Fruit fly (Drosophila melanogaster) whole organism, embryonic: ENCODE measurements around the gene Ir67b.

Experiments used
- Atf3 ChIP-seq: fragments of 200-800 bp; sonication (Bioruptor generic); optimal IDR thresholded peaks from 3 replicates; lab custom pipeline; 2016; ENCODE audit warnings: missing biosample characterization, missing genetic modification characterization
- Blimp-1 ChIP-seq: fragments of 200-800 bp; sonication (Bioruptor generic); optimal IDR thresholded peaks from 3 replicates; lab custom pipeline; 2018; ENCODE audit warnings: missing biosample characterization, missing genetic modification characterization, mild to moderate bottlenecking, moderate library complexity, missing genetic modification reagents
- CG1024 ChIP-seq: fragments of 200-800 bp; sonication (Bioruptor generic); IDR thresholded peaks from 2 replicates; pipeline ENCODE4 v1.3.6; 2022; ENCODE audit warnings: missing biosample characterization, missing genetic modification characterization
- CG10321 ChIP-seq: fragments of 200-800 bp; sonication (Bioruptor generic); IDR thresholded peaks from 2 replicates; pipeline ENCODE4 v1.3.6; 2022; ENCODE audit warnings: missing biosample characterization, missing genetic modification characterization
- CG10654 ChIP-seq: fragments of 200-800 bp; sonication (Bioruptor generic); optimal IDR thresholded peaks from 2 replicates; lab custom pipeline; 2016; ENCODE audit warnings: missing biosample characterization, missing genetic modification characterization
- CG11093 ChIP-seq: fragments of 200-800 bp; sonication (Bioruptor generic); IDR thresholded peaks from 3 replicates; pipeline ENCODE4 v1.3.6; 2022; ENCODE audit warnings: missing biosample characterization, missing genetic modification characterization
- CG11696 ChIP-seq: fragments of 200-800 bp; sonication (Bioruptor generic); IDR thresholded peaks from 2 replicates; pipeline ENCODE4 v1.3.6; 2022; ENCODE audit warnings: missing biosample characterization, missing genetic modification characterization
- CG11723 ChIP-seq: fragments of 200-800 bp; sonication (Bioruptor generic); optimal IDR thresholded peaks from 2 replicates; lab custom pipeline; 2017; ENCODE audit warnings: missing biosample characterization, mild to moderate bottlenecking, missing genetic modification characterization
- CG12659 ChIP-seq: fragments of 200-800 bp; sonication (Bioruptor generic); optimal IDR thresholded peaks from 3 replicates; lab custom pipeline; 2017; ENCODE audit warnings: mild to moderate bottlenecking, missing biosample characterization, missing genetic modification reagents, missing genetic modification characterization
- CG13287 ChIP-seq: fragments of 200-800 bp; sonication (Bioruptor generic); IDR thresholded peaks from 2 replicates; pipeline ENCODE4 v1.3.6; 2022; ENCODE audit warnings: missing biosample characterization, missing genetic modification characterization; ENCODE audit not compliant: partially characterized antibody
- CG17328 ChIP-seq: fragments of 200-800 bp; sonication (Bioruptor generic); IDR thresholded peaks from 2 replicates; pipeline ENCODE4 v1.3.6; 2022; ENCODE audit warnings: missing biosample characterization, missing genetic modification characterization
- CG17568 ChIP-seq: fragments of 200-800 bp; sonication (Bioruptor generic); optimal IDR thresholded peaks from 2 replicates; lab custom pipeline; 2018; ENCODE audit warnings: missing biosample characterization, mild to moderate bottlenecking, missing genetic modification characterization, moderate library complexity
- CG17912 ChIP-seq: fragments of 200-800 bp; sonication (Bioruptor generic); optimal IDR thresholded peaks from 2 replicates; lab custom pipeline; 2018; ENCODE audit warnings: missing biosample characterization, mild to moderate bottlenecking, missing genetic modification characterization
- CG1792 ChIP-seq: fragments of 200-800 bp; sonication (Bioruptor generic); optimal IDR thresholded peaks from 2 replicates; lab custom pipeline; 2016; ENCODE audit warnings: missing biosample characterization, missing genetic modification characterization
- CG2129 ChIP-seq: fragments of 200-800 bp; sonication (Bioruptor generic); IDR thresholded peaks from 2 replicates; pipeline ENCODE4 v1.3.6; 2022; ENCODE audit warnings: missing biosample characterization, missing genetic modification characterization; ENCODE audit not compliant: partially characterized antibody
- CG2199 ChIP-seq: fragments of 200-800 bp; sonication (Bioruptor generic); IDR thresholded peaks from 3 replicates; pipeline ENCODE4 v1.3.6; 2022; ENCODE audit warnings: missing biosample characterization, missing genetic modification characterization
- CG31441 ChIP-seq: fragments of 200-800 bp; sonication (Bioruptor generic); IDR thresholded peaks from 2 replicates; pipeline ENCODE4 v1.3.6; 2022; ENCODE audit warnings: missing biosample characterization, missing genetic modification characterization
- CG3163 ChIP-seq: fragments of 200-800 bp; sonication (Bioruptor generic); optimal IDR thresholded peaks from 3 replicates; lab custom pipeline; 2016; ENCODE audit warnings: missing biosample characterization, missing genetic modification characterization
- CG34224 ChIP-seq: fragments of 200-800 bp; sonication (Bioruptor generic); IDR thresholded peaks from 3 replicates; pipeline ENCODE4 v1.3.6; 2022; ENCODE audit warnings: missing biosample characterization, missing genetic modification characterization; ENCODE audit not compliant: partially characterized antibody
- CG5953 ChIP-seq: fragments of 200-800 bp; sonication (Bioruptor generic); IDR thresholded peaks from 2 replicates; pipeline ENCODE4 v1.3.6; 2022; ENCODE audit warnings: missing biosample characterization, missing genetic modification characterization
- CG6175 ChIP-seq: fragments of 200-800 bp; sonication (Bioruptor generic); IDR thresholded peaks from 3 replicates; pipeline ENCODE4 v1.3.6; 2022; ENCODE audit warnings: missing biosample characterization, missing genetic modification characterization
- CG6272 ChIP-seq: fragments of 200-800 bp; sonication (Bioruptor generic); IDR thresholded peaks from 2 replicates; pipeline ENCODE4 v1.3.6; 2022; ENCODE audit warnings: missing biosample characterization, missing genetic modification characterization
- CG6791 ChIP-seq: fragments of 200-800 bp; sonication (Bioruptor generic); IDR thresholded peaks from 3 replicates; pipeline ENCODE4 v1.3.6; 2022; ENCODE audit warnings: missing biosample characterization, missing genetic modification characterization; ENCODE audit not compliant: partially characterized antibody
- CG7928 ChIP-seq: fragments of 200-800 bp; sonication (Bioruptor generic); optimal IDR thresholded peaks from 2 replicates; lab custom pipeline; 2017; ENCODE audit warnings: missing biosample characterization, mild to moderate bottlenecking, missing genetic modification characterization
- CG8388 ChIP-seq: fragments of 200-800 bp; sonication (Bioruptor generic); optimal IDR thresholded peaks from 2 replicates; lab custom pipeline; 2019; ENCODE audit warnings: missing biosample characterization, mild to moderate bottlenecking, missing genetic modification characterization, moderate library complexity
- CG9876 ChIP-seq: fragments of 200-800 bp; sonication (Bioruptor generic); optimal IDR thresholded peaks from 2 replicates; lab custom pipeline; 2016; ENCODE audit warnings: missing biosample characterization, missing genetic modification characterization
- CHES-1-like ChIP-seq: fragments of 200-800 bp; sonication (Bioruptor generic); optimal IDR thresholded peaks from 2 replicates; lab custom pipeline; 2016; ENCODE audit warnings: missing biosample characterization, missing genetic modification characterization
- Chrac-16 ChIP-seq: fragments of 200-800 bp; sonication (Bioruptor generic); optimal IDR thresholded peaks from 3 replicates; lab custom pipeline; 2016; ENCODE audit warnings: missing biosample characterization, missing genetic modification characterization
- Dbx ChIP-seq: fragments of 200-800 bp; sonication (Bioruptor generic); IDR thresholded peaks from 3 replicates; pipeline ENCODE4 v1.3.6; 2022; ENCODE audit warnings: missing biosample characterization, missing genetic modification characterization
- Dip3 ChIP-seq: fragments of 200-800 bp; sonication (Bioruptor generic); optimal IDR thresholded peaks from 3 replicates; lab custom pipeline; 2016; ENCODE audit warnings: missing biosample characterization, missing genetic modification characterization
- Gsc ChIP-seq: fragments of 200-800 bp; sonication (Bioruptor generic); IDR thresholded peaks from 2 replicates; pipeline ENCODE4 v1.3.6; 2022; ENCODE audit warnings: missing biosample characterization, missing genetic modification characterization
- Hmx ChIP-seq: fragments of 200-800 bp; sonication (Bioruptor generic); optimal IDR thresholded peaks from 2 replicates; lab custom pipeline; 2016; ENCODE audit warnings: missing biosample characterization, missing genetic modification characterization
- Hr39 ChIP-seq: fragments of >200 bp; optimal IDR thresholded peaks from 2 replicates; lab custom pipeline; 2017
- Myb ChIP-seq: fragments of 200-800 bp; sonication (Bioruptor generic); optimal IDR thresholded peaks from 2 replicates; lab custom pipeline; 2016; ENCODE audit warnings: missing biosample characterization, missing genetic modification characterization
- Ptx1 ChIP-seq: fragments of 200-800 bp; sonication (Bioruptor generic); IDR thresholded peaks from 2 replicates; pipeline ENCODE4 v1.3.6; 2022; ENCODE audit warnings: missing biosample characterization, missing genetic modification characterization
- Vsx1 ChIP-seq: fragments of 200-800 bp; sonication (Bioruptor generic); optimal IDR thresholded peaks from 2 replicates; lab custom pipeline; 2017; ENCODE audit warnings: missing biosample characterization, mild to moderate bottlenecking, missing genetic modification characterization, missing genetic modification reagents
- ab ChIP-seq: fragments of 200-800 bp; sonication (Bioruptor generic); optimal IDR thresholded peaks from 2 replicates; lab custom pipeline; 2016; ENCODE audit warnings: missing biosample characterization, missing genetic modification characterization
- ac ChIP-seq: fragments of 200-800 bp; sonication (Bioruptor generic); optimal IDR thresholded peaks from 3 replicates; lab custom pipeline; 2017; ENCODE audit warnings: missing biosample characterization, mild to moderate bottlenecking, missing genetic modification characterization
- br ChIP-seq: fragments of >200 bp; optimal IDR thresholded peaks from 2 replicates; lab custom pipeline; 2017
- bsh ChIP-seq, 2 experiments: fragments of 200-800 bp; sonication (Bioruptor generic); optimal IDR thresholded peaks; 2 replicates each; lab custom pipeline; 2017 to 2018; ENCODE audit warnings: mild to moderate bottlenecking in 2 of 2, missing biosample characterization in 2 of 2, missing genetic modification characterization in 2 of 2, moderate library complexity in 1 of 2
- disco-r ChIP-seq: fragments of 200-800 bp; sonication (Bioruptor generic); optimal IDR thresholded peaks from 2 replicates; lab custom pipeline; 2016; ENCODE audit warnings: missing biosample characterization, missing genetic modification characterization
- dpn ChIP-seq, 2 experiments: fragments of 200-800 bp; sonication (Bioruptor generic); optimal IDR thresholded peaks; 3 replicates each; lab custom pipeline; 2016; ENCODE audit warnings: missing biosample characterization in 2 of 2, missing genetic modification characterization in 2 of 2
- emc ChIP-seq: fragments of 200-800 bp; sonication (Bioruptor generic); optimal IDR thresholded peaks from 2 replicates; lab custom pipeline; 2016; ENCODE audit warnings: missing biosample characterization, missing genetic modification characterization
- eve ChIP-seq, 2 experiments: fragments of >200 bp; optimal IDR thresholded peaks; 2 replicates each; lab custom pipeline; 2017; ENCODE audit warnings: missing biosample characterization in 2 of 2, missing genetic modification characterization in 2 of 2
- jumu ChIP-seq: fragments of 200-800 bp; sonication (Bioruptor generic); optimal IDR thresholded peaks from 3 replicates; lab custom pipeline; 2016; ENCODE audit warnings: missing biosample characterization, missing genetic modification characterization
- maf-S ChIP-seq: fragments of 200-800 bp; sonication (Bioruptor generic); optimal IDR thresholded peaks from 2 replicates; lab custom pipeline; 2016; ENCODE audit warnings: missing biosample characterization, missing genetic modification characterization
- odd ChIP-seq: fragments of 200-800 bp; sonication (Bioruptor generic); optimal IDR thresholded peaks from 2 replicates; lab custom pipeline; 2017; ENCODE audit warnings: missing biosample characterization, mild to moderate bottlenecking, missing genetic modification characterization
- p53 ChIP-seq: fragments of 200-800 bp; sonication (Bioruptor generic); optimal IDR thresholded peaks from 2 replicates; lab custom pipeline; 2016; ENCODE audit warnings: missing biosample characterization, missing genetic modification characterization
- pita ChIP-seq: fragments of 200-800 bp; sonication (Bioruptor generic); optimal IDR thresholded peaks from 2 replicates; lab custom pipeline; 2017; ENCODE audit warnings: missing biosample characterization, mild to moderate bottlenecking, missing genetic modification characterization
- row ChIP-seq: fragments of 200-800 bp; sonication (Bioruptor generic); IDR thresholded peaks from 3 replicates; pipeline ENCODE4 v1.3.6; 2022; ENCODE audit warnings: missing biosample characterization, missing genetic modification characterization
- sna ChIP-seq: fragments of 200-800 bp; sonication (Bioruptor generic); IDR thresholded peaks from 2 replicates; pipeline ENCODE4 v1.3.6; 2022; ENCODE audit warnings: missing biosample characterization, missing genetic modification characterization; ENCODE audit not compliant: partially characterized antibody
- tll ChIP-seq, 2 experiments: fragments of 200-800 bp in 1 of 2; fragments of >200 bp in 1 of 2; sonication (Bioruptor generic) in 1 of 2; optimal IDR thresholded peaks; 2 replicates each; lab custom pipeline; 2017 to 2019; ENCODE audit warnings: missing biosample characterization in 2 of 2, missing genetic modification characterization in 2 of 2, mild to moderate bottlenecking in 1 of 2, moderate library complexity in 1 of 2
- trem ChIP-seq: fragments of 200-800 bp; optimal IDR thresholded peaks from 3 replicates; lab custom pipeline; 2019; ENCODE audit warnings: missing biosample characterization, mild to moderate bottlenecking, missing genetic modification characterization, moderate library complexity

The Ir67b gene

DNA sequence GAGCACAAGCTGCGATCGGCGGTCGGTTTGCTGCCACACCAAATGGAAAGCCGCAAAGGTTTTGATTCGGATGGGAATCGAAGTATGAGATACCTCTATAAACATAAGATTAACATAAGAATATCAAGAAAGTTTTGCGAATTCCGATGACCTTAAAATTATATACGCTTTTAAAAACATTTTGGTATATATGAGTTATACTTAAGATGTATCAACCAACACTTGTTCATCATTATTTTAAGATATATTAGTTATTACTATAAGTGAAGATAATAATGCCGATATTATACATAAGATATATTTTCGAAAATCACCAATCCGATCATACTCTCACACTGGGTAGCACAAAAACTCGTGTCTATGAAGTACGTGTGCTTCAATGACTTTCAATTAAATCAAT lies 3.0 kb downstream of the Ir67b start (continued):
- TF ChIP-seq row (GFP tag; lab: Robert Waterston, UW) (peak; percentile 51; the same call in 2 of the 3 replicates), CG1792 (GFP tag; lab: Kevin White, UChicago) (no peak), Myb (GFP tag; lab: Kevin White, UChicago) (no peak), Hmx (GFP tag; lab: Kevin White, UChicago) (no peak), CG8388 (peak; percentile 49), CG12659 (GFP tag; lab: Kevin White, UChicago) (peak; percentile 2), maf-S (no peak), Dbx (no peak), CG2199 (GFP tag; lab: Robert Waterston, UW) (no peak), ac (GFP tag; lab: Kevin White, UChicago) (no peak), CG13287 (no peak), Ptx1 (0 out of 2 replicates have a peak, but pooled peaks have one; percentile 14), CG6272 (GFP tag; lab: Robert Waterston, UW) (no peak), ab (GFP tag; lab: Kevin White, UChicago) (no peak), CG3163 (GFP tag; lab: Kevin White, UChicago) (no peak), sna (GFP tag; lab: Robert Waterston, UW) (no peak), CG34224 (GFP tag; lab: Robert Waterston, UW) (no peak), odd (GFP tag; lab: Kevin White, UChicago) (no peak), pita (GFP tag; lab: Kevin White, UChicago) (no peak), CG2129 (GFP tag; lab: Robert Waterston, UW) (no peak), Chrac-16 (no peak), Blimp-1 (peak; percentile 66), CG9876 (GFP tag; lab: Kevin White, UChicago) (no peak), eve (GFP tag; optimal IDR thresholded peaks at IDR 0.05; lab: Kevin White, UChicago) (peak in 1 of 2 experiments; percentile 20), CG10654 (no peak), CG11696 (GFP tag; lab: Robert Waterston, UW) (no peak), Hr39 (lab: Kevin White, UChicago) (no peak), tll (GFP tag; optimal IDR thresholded peaks at IDR 0.05; lab: Kevin White, UChicago) (no peak), Vsx1 (GFP tag; lab: Kevin White, UChicago) (no peak), jumu (no peak), trem (tag; lab: Kevin White, UChicago) (no peak), bsh (GFP tag; optimal IDR thresholded peaks at IDR 0.05; lab: Kevin White, UChicago) (peak in 1 of 2 experiments; percentile 54), Gsc (no peak), CG6791 (GFP tag; lab: Robert Waterston, UW) (no peak), CG7928 (GFP tag; lab: Kevin White, UChicago) (no peak), CG31441 (GFP tag; lab: Robert Waterston, UW) (peak; percentile 64), Atf3 (GFP tag; lab: Kevin White, UChicago) (no peak), disco-r (no peak), CHES-1-like (GFP tag; lab: Kevin White, UChicago) (no peak), CG6175 (GFP tag; lab: Robert Waterston, UW) (no peak), emc (GFP tag; lab: Kevin White, UChicago) (no peak), CG5953 (GFP tag; lab: Robert Waterston, UW) (no peak), Dip3 (GFP tag; lab: Kevin White, UChicago) (no peak), CG11093 (GFP tag; lab: Robert Waterston, UW) (no peak), CG10321 (GFP tag; lab: Robert Waterston, UW) (no peak), p53 (GFP tag; lab: Kevin White, UChicago) (no peak), CG17328 (no peak), dpn (GFP tag; optimal IDR thresholded peaks at IDR 0.05; lab: Kevin White, UChicago) (peak in 1 of 2 experiments; percentile 42), CG17912 (no peak), CG11723 (GFP tag; lab: Kevin White, UChicago) (no peak), CG1024 (GFP tag; lab: Robert Waterston, UW) (no peak), CG17568 (GFP tag; lab: Kevin White, UChicago) (no peak), br (lab: Kevin White, UChicago) (no peak)
